Worm (Caenorhabditis elegans) whole organism, early embryonic: ENCODE data around the gene srt-39.

Experiments
- ama-1 ChIP-seq: fragments of 150-350 bp; optimal IDR thresholded peaks from 2 replicates; lab custom pipeline; 2014
- ceh-13 ChIP-seq: fragments of 200-800 bp; sonication (Bioruptor generic); optimal IDR thresholded peaks from 2 replicates; lab custom pipeline; 2018; ENCODE audit warnings: mild to moderate bottlenecking, missing genetic modification characterization, missing compliant biosample characterization
- ceh-36 ChIP-seq: sonication (generic microtip); optimal IDR thresholded peaks from 2 replicates; lab custom pipeline; 2016; ENCODE audit warnings: missing genetic modification characterization, inconsistent platforms, missing compliant biosample characterization
- ets-7 ChIP-seq: sonication (generic microtip); optimal IDR thresholded peaks from 2 replicates; lab custom pipeline; 2016; ENCODE audit warnings: missing genotype, missing genetic modification characterization, missing compliant biosample characterization
- flt-1 ChIP-seq: fragments of 200-800 bp; sonication (Bioruptor generic); IDR thresholded peaks from 2 replicates; pipeline ENCODE4 v1.3.6; 2022; ENCODE audit warnings: missing genetic modification characterization, missing compliant biosample characterization
- hmg-4 ChIP-seq: fragments of 200-800 bp; sonication (Bioruptor generic); optimal IDR thresholded peaks from 2 replicates; lab custom pipeline; 2018; ENCODE audit warnings: mild to moderate bottlenecking, missing genetic modification characterization, missing compliant biosample characterization
- hnd-1 ChIP-seq: sonication (generic microtip); optimal IDR thresholded peaks from 2 replicates; lab custom pipeline; 2016; ENCODE audit warnings: missing genetic modification characterization, missing compliant biosample characterization
- pes-1 ChIP-seq: fragments of 200-800 bp; sonication (Bioruptor generic); IDR thresholded peaks from 2 replicates; pipeline ENCODE4 v1.3.6; 2022; ENCODE audit warnings: missing genetic modification reagents, missing genetic modification characterization, missing compliant biosample characterization
- scrt-1 ChIP-seq: fragments of 200-800 bp; sonication (Bioruptor generic); IDR thresholded peaks from 2 replicates; pipeline ENCODE4 v1.3.6; 2022; ENCODE audit warnings: missing genetic modification characterization, missing compliant biosample characterization
- sea-1 ChIP-seq: fragments of 200-800 bp; sonication (Bioruptor generic); conservative IDR thresholded peaks from 2 replicates; pipeline ENCODE4 v1.3.6; 2022; ENCODE audit warnings: missing genetic modification characterization, missing compliant biosample characterization

DNA sequence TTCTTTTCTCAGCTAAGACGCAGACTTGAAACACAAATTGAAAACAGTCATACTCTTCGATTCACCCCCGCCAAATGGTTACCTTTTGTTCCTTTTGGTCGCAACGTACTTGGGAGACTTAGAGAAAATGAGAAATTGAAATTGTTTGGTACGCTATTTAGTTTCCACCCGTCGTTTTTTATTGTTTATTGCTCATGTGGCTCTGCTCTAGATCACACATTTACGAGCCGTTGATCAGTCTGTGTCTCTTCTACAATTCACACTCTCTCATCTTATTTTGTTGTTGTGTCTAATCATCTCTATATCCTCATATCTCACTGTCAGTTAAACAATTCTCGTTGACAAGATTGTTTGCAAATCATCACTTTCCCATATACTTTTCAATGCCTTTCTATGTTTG is 3.3 kb downstream of the srt-39 start:
- TF ChIP-seq ama-1 (lab: Kevin White, UChicago) (no peak), sea-1 (GFP tag; lab: Robert Waterston, UW) (no peak), ets-7 (no peak), hmg-4 (GFP tag; lab: Kevin White, UChicago) (no peak), hnd-1 (tag; lab: Kevin White, UChicago) (no peak), pes-1 (GFP tag; lab: Robert Waterston, UW) (no peak), ceh-13 (no peak), flt-1 (GFP tag; lab: Robert Waterston, UW) (no peak), scrt-1 (GFP tag; lab: Robert Waterston, UW) (no peak), ceh-36 (tag; lab: Kevin White, UChicago) (no peak)
